Worm (Caenorhabditis elegans) whole organism, late embryonic: ENCODE results near the gene M04D8.5.
"Not testable (repeated sequence)": the region's sequence is repeated elsewhere in the genome, so short reads cannot be mapped to it uniquely, and the experiment has no call there.

Experiments
- F13H6.1 ChIP-seq: sonication (generic microtip); optimal IDR thresholded peaks from 2 replicates; lab custom pipeline; 2016; ENCODE audit warnings: missing genetic modification characterization, missing compliant biosample characterization
- K02D7.2 ChIP-seq: sonication (generic microtip); optimal IDR thresholded peaks from 2 replicates; lab custom pipeline; 2017; ENCODE audit warnings: mild to moderate bottlenecking, missing genetic modification characterization, missing compliant biosample characterization
- K09A11.1 ChIP-seq: sonication (generic microtip); optimal IDR thresholded peaks from 2 replicates; lab custom pipeline; 2017; ENCODE audit warnings: antibody characterized with exemption, mild to moderate bottlenecking, missing genetic modification characterization, missing compliant biosample characterization; ENCODE audit not compliant: insufficient read depth
- Y22D7AL.16 ChIP-seq: sonication (generic microtip); optimal IDR thresholded peaks from 2 replicates; lab custom pipeline; 2016; ENCODE audit warnings: missing genetic modification characterization, missing compliant biosample characterization
- ama-1 ChIP-seq: fragments of 150-350 bp; optimal IDR thresholded peaks from 2 replicates; lab custom pipeline; 2014
- ceh-2 ChIP-seq: sonication (generic microtip); optimal IDR thresholded peaks from 2 replicates; lab custom pipeline; 2016; ENCODE audit warnings: missing genotype, missing genetic modification characterization, missing compliant biosample characterization
- ceh-30 ChIP-seq: fragments of 150-350 bp; optimal IDR thresholded peaks from 2 replicates; lab custom pipeline; 2014; ENCODE audit warnings: missing biosample characterization, missing genetic modification characterization
- ceh-31 ChIP-seq: sonication (generic microtip); optimal IDR thresholded peaks from 2 replicates; lab custom pipeline; 2016; ENCODE audit warnings: missing genetic modification characterization, missing compliant biosample characterization
- ceh-34 ChIP-seq: sonication (generic microtip); optimal IDR thresholded peaks from 2 replicates; lab custom pipeline; 2016; ENCODE audit warnings: mild to moderate bottlenecking, missing genetic modification characterization, missing compliant biosample characterization
- ceh-48 ChIP-seq: sonication (generic microtip); optimal IDR thresholded peaks from 2 replicates; lab custom pipeline; 2016; ENCODE audit warnings: missing genetic modification characterization, inconsistent platforms, missing compliant biosample characterization
- dmd-4 ChIP-seq: sonication (generic microtip); optimal IDR thresholded peaks from 2 replicates; lab custom pipeline; 2016; ENCODE audit warnings: borderline replicate concordance, missing genetic modification characterization, missing compliant biosample characterization
- elt-2 ChIP-seq: sonication (generic microtip); optimal IDR thresholded peaks from 2 replicates; lab custom pipeline; 2016; ENCODE audit warnings: missing genetic modification reagents, missing genetic modification characterization, missing compliant biosample characterization
- ets-4 ChIP-seq: sonication (generic microtip); optimal IDR thresholded peaks from 2 replicates; lab custom pipeline; 2016; ENCODE audit warnings: missing genetic modification characterization, missing compliant biosample characterization
- eyg-1 ChIP-seq: sonication (generic microtip); optimal IDR thresholded peaks from 2 replicates; lab custom pipeline; 2016; ENCODE audit warnings: missing genotype, missing genetic modification characterization, missing compliant biosample characterization
- fax-1 ChIP-seq: sonication (generic microtip); optimal IDR thresholded peaks from 2 replicates; lab custom pipeline; 2016; ENCODE audit warnings: missing genotype, missing genetic modification characterization, missing compliant biosample characterization
- fkh-10 ChIP-seq: fragments of 150-350 bp; optimal IDR thresholded peaks from 2 replicates; lab custom pipeline; 2014; ENCODE audit warnings: missing biosample characterization, missing genetic modification reagents, missing genetic modification characterization
- hlh-30 ChIP-seq: sonication (generic microtip); optimal IDR thresholded peaks from 2 replicates; lab custom pipeline; 2017; ENCODE audit warnings: antibody characterized with exemption, missing genetic modification characterization, missing compliant biosample characterization; ENCODE audit not compliant: insufficient read depth
- hlh-8 ChIP-seq: sonication (generic microtip); optimal IDR thresholded peaks from 2 replicates; lab custom pipeline; 2016; ENCODE audit warnings: missing genotype, missing genetic modification characterization, missing compliant biosample characterization
- lim-6 ChIP-seq: sonication (generic microtip); optimal IDR thresholded peaks from 2 replicates; lab custom pipeline; 2016; ENCODE audit warnings: missing genetic modification characterization, missing compliant biosample characterization
- odd-2 ChIP-seq: sonication (generic microtip); optimal IDR thresholded peaks from 2 replicates; lab custom pipeline; 2017; ENCODE audit warnings: antibody characterized with exemption, mild to moderate bottlenecking, missing genetic modification characterization, missing compliant biosample characterization
- pag-3 ChIP-seq: sonication (generic microtip); optimal IDR thresholded peaks from 2 replicates; lab custom pipeline; 2016; ENCODE audit warnings: missing compliant biosample characterization, missing genetic modification characterization, borderline replicate concordance
- pax-1 ChIP-seq: fragments of 150-350 bp; optimal IDR thresholded peaks from 2 replicates; lab custom pipeline; 2014; ENCODE audit warnings: missing biosample characterization, missing genetic modification characterization
- pqm-1 ChIP-seq: sonication (generic microtip); optimal IDR thresholded peaks from 2 replicates; lab custom pipeline; 2016; ENCODE audit warnings: missing genetic modification characterization, missing compliant biosample characterization
- ref-2 ChIP-seq: sonication (generic microtip); optimal IDR thresholded peaks from 2 replicates; lab custom pipeline; 2016; ENCODE audit warnings: missing genetic modification characterization, missing compliant biosample characterization
- rnt-1 ChIP-seq: sonication (generic microtip); optimal IDR thresholded peaks from 2 replicates; lab custom pipeline; 2016; ENCODE audit warnings: missing genetic modification characterization, missing compliant biosample characterization
- sdc-2 ChIP-seq: sonication (generic microtip); optimal IDR thresholded peaks from 2 replicates; lab custom pipeline; 2016; ENCODE audit warnings: missing genotype, missing genetic modification characterization, missing compliant biosample characterization
- sox-4 ChIP-seq: sonication (generic microtip); optimal IDR thresholded peaks from 2 replicates; lab custom pipeline; 2017; ENCODE audit warnings: mild to moderate bottlenecking, missing genetic modification characterization, inconsistent platforms, missing compliant biosample characterization
- tbx-7 ChIP-seq: sonication (generic microtip); optimal IDR thresholded peaks from 2 replicates; lab custom pipeline; 2016; ENCODE audit warnings: missing genotype, missing genetic modification characterization, missing compliant biosample characterization
- ttx-3 ChIP-seq: sonication (generic microtip); optimal IDR thresholded peaks from 2 replicates; lab custom pipeline; 2016; ENCODE audit warnings: missing genetic modification reagents, missing genetic modification characterization, missing compliant biosample characterization
- unc-55 ChIP-seq: sonication (generic microtip); optimal IDR thresholded peaks from 2 replicates; lab custom pipeline; 2017; ENCODE audit warnings: missing biosample characterization, missing genetic modification reagents, missing genetic modification characterization

M04D8.5 gene

DNA sequence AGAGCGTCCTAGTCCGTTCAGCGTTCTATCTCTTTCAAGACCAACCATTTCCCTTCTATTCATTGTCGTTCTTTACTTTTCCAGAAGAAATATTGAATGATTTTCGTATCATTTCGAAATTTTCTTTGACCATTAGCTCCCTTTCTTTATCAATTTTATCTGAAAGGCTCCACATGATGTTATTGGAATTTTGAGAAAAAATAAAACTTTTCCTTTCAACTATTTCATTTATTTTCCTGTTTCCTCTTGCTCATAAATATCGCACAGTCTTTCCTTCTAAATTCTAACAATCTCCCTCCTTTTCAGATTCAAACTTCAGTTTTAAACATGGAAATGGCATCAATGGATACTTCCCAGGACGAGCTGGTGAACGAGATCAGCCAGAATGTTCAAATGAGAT is 24.4 kb upstream of the M04D8.5 start, which contains the start of gene T16G12.4:
T16G12.4 (plus strand) TSS at position 301 of the 400 bp plus-strand sequence.
- TF ChIP-seq ama-1 (no peak), ceh-30 (tag; lab: Kevin White, UChicago) (no peak)
- TF ChIP-seq, all 69 proteins: peak for 0

DNA sequence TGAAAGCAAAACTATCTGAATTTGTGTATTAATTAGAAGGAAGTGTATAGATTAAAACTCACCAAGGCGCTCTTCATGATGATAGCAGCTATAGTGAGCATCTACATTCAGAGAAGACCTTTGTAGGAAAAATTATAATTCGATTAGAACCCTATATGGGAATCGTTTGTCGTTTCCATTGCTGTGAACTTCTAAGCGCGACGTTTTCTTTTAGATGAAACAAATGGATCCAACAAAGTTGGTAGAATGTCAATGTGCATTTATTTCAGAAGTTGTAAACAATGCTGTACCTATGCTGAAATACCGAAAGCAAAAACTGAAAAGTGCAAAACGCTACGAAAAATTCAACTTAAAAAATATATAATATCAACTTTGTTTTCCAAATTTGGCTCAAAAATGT is 22.9 kb upstream of the M04D8.5 start, which contains the start of gene T16G12.10:
T16G12.10 (minus strand) TSS at position 101 of the 400 bp plus-strand sequence.
- no peak for TF ChIP-seq hlh-30 (tag; lab: Kevin White, UChicago)
- TF ChIP-seq hlh-8 = no peak
- TF ChIP-seq ceh-34 (tag; lab: Kevin White, UChicago) = no peak
- no peak for TF ChIP-seq ets-4 (tag; lab: Kevin White, UChicago)
- no peak for TF ChIP-seq rnt-1 (tag; lab: Kevin White, UChicago)
- no peak for TF ChIP-seq Y22D7AL.16 (tag; lab: Kevin White, UChicago)

DNA sequence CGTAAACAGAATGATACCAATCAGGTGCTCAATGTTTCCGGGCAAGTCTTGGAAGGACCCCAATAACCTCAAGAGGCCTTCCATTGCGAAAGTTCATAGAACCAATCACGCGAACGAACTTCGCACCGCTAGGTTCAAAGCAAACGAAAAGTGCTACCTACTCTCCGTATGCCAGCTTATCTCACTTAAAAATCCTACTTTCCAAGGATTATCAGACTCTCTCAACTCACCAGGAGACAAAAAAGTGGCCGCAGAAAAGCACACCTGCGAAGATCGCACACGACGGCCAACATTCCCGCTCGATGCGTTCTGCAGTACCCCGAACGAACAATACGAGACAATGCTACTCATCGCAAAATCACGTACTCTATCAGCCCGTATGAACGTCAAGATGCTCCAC is 20.2 kb upstream of the M04D8.5 start, which contains the start of gene T16G12.12:
T16G12.12 (plus strand) TSS at position 301 of the 400 bp plus-strand sequence.
- not testable (repeated sequence) for TF ChIP-seq ceh-31 (tag; lab: Kevin White, UChicago); fkh-10 (GFP tag; lab: Kevin White, UChicago); eyg-1 (tag; lab: Kevin White, UChicago)

DNA sequence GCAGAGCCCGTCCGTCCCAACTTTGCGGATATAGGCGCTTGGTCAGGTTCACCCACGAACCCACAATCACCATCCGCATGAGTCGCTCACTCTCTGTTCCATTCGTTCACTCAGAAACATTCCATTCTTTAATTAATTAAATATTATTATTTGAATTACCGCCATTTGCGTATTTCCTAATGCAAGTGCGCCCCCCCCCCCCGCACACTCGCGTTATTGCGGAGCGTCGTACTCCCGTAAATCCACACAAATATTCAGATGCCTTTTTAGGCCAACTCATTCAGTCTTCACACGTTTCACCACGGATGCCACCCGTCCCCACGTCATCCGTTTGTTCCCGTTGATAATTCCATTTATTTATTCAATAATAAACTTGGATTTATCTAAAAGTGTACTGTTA is 17.2 kb upstream of the M04D8.5 start, which contains the start of gene T16G12.3:
T16G12.3 (plus strand) TSS at position 301 of the 400 bp plus-strand sequence.
- not testable (repeated sequence) for TF ChIP-seq fax-1, odd-2, ttx-3 (tag; lab: Kevin White, UChicago)

DNA sequence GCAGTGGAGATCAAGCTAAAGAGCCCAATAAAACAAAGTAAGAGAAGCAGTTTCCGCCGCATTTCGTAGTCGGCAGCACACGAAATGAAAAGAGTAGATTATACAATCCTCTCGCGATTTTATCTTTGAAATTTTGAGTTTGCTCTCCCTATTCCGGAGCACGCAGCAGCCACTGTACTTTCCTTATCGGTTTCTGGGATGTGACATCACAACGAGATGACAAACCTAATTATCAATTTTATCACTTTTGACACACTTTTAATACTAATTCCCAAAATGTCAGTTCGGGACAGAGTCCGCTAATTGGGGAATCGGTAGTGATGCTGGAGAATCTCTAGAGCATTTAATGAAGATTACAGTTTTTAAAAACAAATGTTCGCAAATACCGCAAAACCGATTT is 16.6 kb upstream of the M04D8.5 start, which contains the start of gene T16G12.1:
T16G12.1 (minus strand) TSS at position 176 of the 400 bp plus-strand sequence.
- TF ChIP-seq K09A11.1 (tag; lab: Kevin White, UChicago) (no peak), odd-2 (tag; lab: Kevin White, UChicago) (no peak), elt-2 (tag; lab: Kevin White, UChicago) (peak; percentile 53), pax-1 (no peak), fkh-10 (GFP tag; lab: Kevin White, UChicago) (no peak)

DNA sequence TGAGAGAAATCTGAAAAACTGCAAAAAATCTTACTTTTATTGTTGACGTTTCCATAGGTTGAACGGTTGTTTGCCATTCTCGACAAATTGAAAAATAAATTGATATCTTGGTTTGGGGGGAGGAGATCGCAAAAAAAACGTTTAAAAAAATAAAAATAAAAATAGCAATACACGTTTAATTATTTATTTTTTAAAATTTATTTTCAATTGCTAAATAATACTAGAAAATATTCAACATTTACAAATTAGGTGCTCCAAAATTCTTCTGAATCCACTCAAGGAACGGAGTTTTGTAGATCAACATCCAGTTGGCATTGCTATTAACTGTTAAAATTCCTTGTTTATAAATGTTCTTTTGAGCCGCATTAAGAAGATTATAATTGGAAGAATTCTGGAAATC is 6.9 kb upstream of the M04D8.5 start, which contains the start of gene T16G12.7:
T16G12.7 (minus strand) TSS at position 101 of the 400 bp plus-strand sequence.
- TF ChIP-seq rnt-1 (tag; lab: Kevin White, UChicago) = no peak
- TF ChIP-seq ceh-48 (tag; lab: Kevin White, UChicago) = no peak
- TF ChIP-seq sox-4 = no peak
- no peak for TF ChIP-seq ref-2
- no peak for TF ChIP-seq K02D7.2 (tag; lab: Kevin White, UChicago)
- no peak for TF ChIP-seq odd-2 (tag; lab: Kevin White, UChicago)
- no peak for TF ChIP-seq pqm-1 (tag; lab: Kevin White, UChicago)
- no peak for TF ChIP-seq lim-6 (tag; lab: Kevin White, UChicago)
- TF ChIP-seq sdc-2 (tag; lab: Kevin White, UChicago) = no peak
- no peak for TF ChIP-seq ceh-2 (tag; lab: Kevin White, UChicago)
- no peak for TF ChIP-seq F13H6.1 (tag; lab: Kevin White, UChicago)
- no peak for TF ChIP-seq unc-55 (GFP tag; lab: Kevin White, UChicago)
- TF ChIP-seq ceh-34 (tag; lab: Kevin White, UChicago) = no peak
- no peak for TF ChIP-seq dmd-4 (tag; lab: Kevin White, UChicago)
- TF ChIP-seq pag-3 (tag; lab: Kevin White, UChicago) = no peak
- no peak for TF ChIP-seq tbx-7
- no peak for TF ChIP-seq fkh-10 (GFP tag; lab: Kevin White, UChicago)
